Fruit fly (Drosophila melanogaster) ovary, adult (tissue): Measurements from ENCODE around the gene CG15484.

ENCODE experiments used
- CG17801 ChIP-seq: fragments of 200-800 bp; optimal IDR thresholded peaks from 2 replicates; lab custom pipeline; 2019; ENCODE audit warnings: missing biosample characterization, mild to moderate bottlenecking, missing genetic modification characterization, moderate library complexity; ENCODE audit not compliant: partially characterized antibody

The CG15484 gene

DNA sequence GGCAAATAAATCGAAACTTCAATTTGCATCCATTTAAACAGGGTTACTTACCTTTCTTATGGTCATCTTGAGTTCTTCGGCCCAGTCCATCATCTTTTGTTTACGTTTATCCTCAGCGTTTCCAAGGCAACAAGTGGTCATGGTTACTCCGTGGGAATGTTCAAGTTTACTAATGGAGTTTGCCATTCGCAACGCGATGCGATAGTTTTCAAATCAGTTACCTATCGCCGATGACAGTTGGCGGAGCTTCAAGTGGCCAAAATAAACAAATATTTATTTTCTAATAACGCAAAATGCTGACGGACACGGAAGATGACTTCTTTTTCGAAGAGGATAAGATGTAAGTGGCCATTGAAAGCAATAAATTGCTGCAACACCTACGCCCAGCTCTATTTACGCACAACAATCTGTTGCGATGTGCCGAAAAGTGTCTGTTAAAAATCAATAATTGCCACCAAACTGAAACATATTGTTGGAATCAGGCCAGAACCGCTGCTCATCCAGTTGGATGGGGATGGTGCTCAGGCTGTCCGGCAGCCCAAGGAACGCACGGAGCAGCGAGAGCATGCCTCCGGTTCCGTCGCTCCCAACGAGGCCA is 12.6 kb downstream of the CG15484 start, which contains the start of the genes IFT43 and PICK1:
Gene IFT43, minus strand, starts transcription at position 166 of the 598 bp plus-strand sequence.
Gene PICK1, plus strand, starts transcription at position 211 of the 598 bp plus-strand sequence.
- no peak for TF ChIP-seq CG17801

DNA sequence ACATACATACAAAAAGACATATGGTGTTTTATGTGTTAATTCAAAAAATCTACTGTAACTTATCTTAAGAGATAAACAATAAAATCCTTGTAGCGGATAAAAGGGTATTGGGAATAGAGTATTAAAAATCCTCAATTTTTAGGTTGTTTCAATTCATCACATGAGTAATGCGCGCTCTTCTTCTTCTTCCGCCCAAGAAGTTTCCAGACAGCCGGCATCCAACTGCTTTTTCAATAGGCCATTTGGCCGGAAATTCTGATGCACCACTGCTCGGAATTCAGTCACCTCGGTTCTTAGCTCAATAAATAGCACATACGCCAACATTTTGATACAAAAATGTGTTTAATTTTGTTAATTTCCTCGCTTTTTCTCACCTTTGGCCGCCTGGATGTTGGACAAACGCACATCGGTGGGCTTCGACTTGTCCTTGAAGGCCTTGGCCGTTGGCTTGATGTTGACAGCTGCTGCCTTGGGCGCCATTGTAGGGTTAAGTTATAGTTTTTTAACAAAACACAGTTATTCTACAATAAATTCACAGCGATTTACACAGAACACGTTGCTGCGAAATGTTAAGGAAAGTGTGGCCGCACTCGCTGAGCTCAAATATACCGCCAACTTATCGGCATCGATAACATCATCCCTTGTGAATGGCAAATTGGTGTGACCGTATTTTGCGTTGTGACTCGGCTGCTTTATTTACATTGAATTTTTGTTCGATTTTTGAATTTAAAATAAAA is 15.0 kb downstream of the CG15484 start, which contains the start of the genes CCT4 and CG6153:
Gene CCT4, minus strand, starts transcription at position 592 of the 737 bp plus-strand sequence.
Gene CG6153, plus strand, starts transcription at position 651 of the 737 bp plus-strand sequence.
- TF ChIP-seq CG17801 = no peak

DNA sequence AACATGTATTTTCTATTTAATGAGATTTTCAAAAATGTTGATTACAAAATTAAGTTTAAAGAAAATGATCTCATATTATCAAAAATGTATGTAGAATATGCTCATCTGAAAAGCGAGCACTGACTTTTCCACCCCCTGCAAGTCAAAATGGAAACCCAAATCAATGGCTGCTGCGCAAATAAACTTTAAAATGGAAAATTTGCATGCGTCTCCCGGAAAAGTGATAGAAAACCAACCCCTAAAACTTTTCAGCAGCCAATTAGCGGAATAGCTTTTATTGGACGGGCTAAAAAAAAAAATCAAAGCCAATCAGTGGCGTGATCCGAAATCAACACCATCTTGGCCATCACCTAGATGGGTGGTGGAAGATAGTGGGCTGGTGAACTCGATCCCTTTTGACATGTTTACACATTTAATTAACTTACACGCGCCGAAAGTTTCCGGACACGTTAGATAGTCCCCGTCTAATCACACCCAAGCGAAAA is 18.2 kb downstream of the CG15484 start:
- no peak for TF ChIP-seq CG17801

DNA sequence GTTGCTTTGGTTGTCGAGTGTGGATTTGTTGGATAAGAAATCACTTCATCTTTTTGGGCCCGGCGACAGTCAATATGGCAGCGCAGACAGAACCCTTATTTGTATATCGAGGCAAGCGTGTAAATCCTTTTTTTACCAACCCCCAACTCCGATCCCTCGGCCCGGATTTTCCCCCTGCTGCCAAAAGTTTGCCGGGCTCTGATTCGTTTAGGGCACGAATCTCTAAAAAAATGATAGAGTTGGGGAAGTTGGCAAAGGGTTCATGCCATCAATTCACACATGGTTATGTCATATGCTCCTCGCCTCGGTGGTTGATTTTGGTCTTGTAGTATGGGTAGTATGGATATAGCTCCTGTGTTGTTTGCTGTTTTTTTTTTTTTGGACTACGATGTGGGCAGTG is 20.7 kb downstream of the CG15484 start:
- no peak for TF ChIP-seq CG17801

DNA sequence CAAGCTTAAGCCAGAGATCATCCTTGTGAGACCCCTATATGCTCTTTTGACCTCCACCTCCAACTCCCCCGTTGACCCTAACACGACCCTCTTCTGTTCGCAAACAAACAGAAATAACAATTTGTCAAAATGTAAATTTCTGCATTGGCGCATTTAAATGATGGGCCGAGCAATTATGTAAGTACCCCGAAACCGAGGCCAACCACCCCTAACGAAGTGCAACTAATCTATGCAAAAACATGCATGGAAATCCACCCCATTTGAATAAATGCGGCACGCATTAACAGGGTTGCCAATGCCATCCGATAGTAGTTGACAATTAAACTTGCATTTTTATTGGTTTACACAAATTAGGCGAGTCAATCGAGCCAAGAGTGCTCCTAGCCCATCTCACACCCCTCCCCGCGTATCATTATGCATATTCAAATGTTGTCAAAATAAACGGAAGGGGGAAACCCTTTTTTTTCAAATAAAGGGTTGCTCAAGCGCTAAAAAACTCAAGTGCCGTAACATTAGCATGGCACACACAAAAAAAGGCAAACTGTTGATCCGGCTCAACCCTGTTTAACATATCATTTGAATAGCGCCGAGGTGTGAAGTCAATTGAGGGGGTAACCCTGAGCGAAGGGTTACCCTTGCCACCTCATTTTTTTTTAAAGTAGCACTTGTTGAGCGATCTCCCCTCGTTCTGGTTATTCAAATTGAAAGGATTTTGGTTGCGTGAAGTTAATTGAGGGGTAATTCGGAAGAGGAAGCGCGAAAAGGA is 25.7 kb downstream of the CG15484 start:
- TF ChIP-seq CG17801 = no peak

DNA sequence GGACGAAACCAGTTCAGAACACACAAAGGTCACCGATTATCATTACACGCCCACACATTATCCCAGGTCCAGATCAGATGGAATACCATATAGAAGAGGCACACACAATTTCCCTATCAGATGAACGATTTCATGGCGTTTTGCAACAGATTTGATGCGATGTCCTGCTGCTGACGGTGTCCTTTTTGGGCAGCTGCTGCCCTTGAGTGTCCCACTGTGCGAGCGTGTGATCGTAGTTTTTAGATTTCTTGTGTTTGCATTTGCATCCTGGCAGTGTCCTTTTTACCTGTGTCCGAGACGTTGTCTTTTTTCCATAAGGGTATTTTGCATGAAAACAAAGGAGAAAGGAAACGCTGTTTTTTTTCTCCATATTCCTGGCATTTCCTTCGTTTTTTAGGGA is 28.2 kb downstream of the CG15484 start:
- no peak for TF ChIP-seq CG17801

DNA sequence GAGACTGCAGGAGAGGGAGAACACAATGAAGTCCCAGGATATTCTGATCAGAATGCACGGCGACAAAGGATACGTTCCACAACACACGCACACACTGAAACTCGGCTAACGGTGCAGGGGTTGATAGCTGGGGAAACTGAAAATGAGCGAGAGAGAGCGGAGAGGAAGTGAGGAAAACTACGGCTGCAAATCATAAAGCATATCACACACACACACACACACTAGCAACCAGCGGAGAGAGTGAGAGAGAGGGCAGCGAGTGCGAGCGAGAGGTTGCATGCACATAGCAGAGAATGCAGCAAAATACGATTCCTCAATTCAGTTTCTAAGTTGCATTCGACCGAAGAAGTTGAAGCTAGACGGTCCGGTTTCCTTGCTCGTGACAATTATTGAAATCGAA is 29.2 kb downstream of the CG15484 start:
- TF ChIP-seq CG17801 = no peak

DNA sequence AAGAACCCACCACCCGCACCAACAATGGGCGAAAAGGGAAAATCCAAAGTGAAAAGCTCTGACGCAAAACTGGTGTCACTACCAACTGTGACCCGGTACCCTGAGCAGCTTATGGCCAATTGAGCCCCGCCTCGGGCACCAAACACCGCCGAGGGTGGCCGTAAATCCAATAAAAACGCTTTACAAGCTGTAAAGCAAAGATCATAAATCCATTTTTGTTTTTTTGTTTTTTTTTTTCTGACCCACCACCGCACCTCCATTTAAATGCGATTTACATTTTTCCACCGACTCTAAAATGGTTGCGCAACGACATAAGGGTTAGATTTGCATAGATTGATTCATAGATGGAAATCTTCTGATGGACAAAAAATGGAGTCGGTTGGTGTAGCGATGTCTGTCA is 33.1 kb downstream of the CG15484 start:
- no peak for TF ChIP-seq CG17801

DNA sequence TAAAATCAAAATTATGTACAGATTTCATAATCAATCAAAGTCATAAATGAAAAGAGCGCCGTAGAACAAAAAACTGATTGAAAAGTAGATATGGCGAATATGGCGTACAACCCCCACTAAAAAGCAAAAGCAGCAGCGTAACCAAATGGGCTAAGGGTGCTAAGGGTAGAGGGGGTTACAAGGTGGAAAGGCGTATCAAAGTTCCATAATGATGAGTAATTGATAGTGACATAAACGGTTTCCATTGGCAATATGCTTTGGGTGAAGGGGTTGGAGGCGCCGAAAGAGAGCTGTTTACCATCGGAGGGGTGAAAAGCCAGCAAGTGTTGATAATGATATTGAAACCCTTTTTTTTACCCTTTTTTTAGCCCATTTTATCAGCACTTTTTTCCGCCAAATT is 35.2 kb downstream of the CG15484 start:
- no peak for TF ChIP-seq CG17801

DNA sequence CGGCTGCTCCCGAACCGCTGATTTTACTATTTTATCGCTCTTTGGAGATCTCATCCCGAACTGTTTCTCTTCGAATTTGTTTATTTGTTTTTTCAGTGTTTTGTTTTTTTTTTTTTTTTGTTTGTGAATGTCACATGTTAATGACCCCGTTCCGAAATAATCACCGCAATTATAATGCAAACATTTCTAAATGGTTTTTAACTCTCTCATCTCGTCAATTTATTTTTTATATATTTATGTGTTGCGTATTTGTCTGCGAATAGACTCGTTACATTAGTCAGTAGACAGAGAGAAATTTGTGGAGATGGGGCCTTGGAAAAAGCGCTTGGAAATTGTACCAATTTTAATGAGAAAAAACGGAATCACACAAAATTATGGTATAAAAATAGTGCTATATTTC is 37.9 kb downstream of the CG15484 start, which contains the start of gene Nepl7:
Gene Nepl7, minus strand, starts transcription at position 101 of the 400 bp plus-strand sequence.
- no peak for TF ChIP-seq CG17801

DNA sequence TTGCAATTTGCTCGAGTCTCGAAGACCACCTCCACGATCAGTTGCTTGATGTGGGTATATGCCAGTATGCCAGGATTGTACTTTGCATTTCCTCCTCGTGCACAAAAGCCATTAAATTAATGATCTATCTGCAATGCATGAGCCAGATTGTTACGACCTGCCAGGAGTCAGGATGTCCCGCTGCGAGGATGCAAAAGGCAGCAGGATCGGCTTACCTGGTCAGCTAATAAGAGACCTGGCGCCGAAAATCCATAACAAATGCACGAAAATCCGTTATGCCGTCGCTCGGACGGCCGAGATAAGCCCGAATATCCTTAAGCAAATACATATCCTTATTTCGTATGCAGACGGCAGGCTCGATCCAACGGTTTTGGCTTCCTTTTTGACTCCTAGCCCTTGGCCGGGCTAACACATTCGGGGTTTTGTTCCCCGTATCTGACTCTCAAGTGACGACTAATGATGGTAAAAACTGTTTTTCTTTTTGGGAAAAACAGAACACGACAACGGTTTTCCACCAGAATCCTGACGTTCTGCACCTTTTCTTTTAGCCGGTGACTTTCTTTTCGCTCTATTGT is 41.4 kb downstream of the CG15484 start:
- TF ChIP-seq CG17801 = no peak

DNA sequence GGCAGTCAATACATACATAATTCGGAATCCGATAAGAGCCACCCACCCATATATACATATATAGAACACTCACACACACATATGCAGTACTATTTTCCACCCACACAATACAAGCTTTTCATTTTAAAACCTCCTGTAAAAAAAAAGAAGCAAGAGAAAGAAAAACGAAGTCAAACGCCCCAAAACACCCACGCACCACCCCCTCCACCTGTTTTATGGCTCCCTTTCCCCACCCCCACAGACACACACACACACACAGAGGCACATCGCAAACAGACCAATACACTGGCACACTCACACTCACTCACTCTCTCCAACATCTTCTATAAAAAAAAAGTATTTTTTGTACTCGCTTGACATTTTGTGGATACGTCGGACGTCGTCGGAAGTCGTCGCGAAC is 50.2 kb downstream of the CG15484 start:
- no peak for TF ChIP-seq CG17801

DNA sequence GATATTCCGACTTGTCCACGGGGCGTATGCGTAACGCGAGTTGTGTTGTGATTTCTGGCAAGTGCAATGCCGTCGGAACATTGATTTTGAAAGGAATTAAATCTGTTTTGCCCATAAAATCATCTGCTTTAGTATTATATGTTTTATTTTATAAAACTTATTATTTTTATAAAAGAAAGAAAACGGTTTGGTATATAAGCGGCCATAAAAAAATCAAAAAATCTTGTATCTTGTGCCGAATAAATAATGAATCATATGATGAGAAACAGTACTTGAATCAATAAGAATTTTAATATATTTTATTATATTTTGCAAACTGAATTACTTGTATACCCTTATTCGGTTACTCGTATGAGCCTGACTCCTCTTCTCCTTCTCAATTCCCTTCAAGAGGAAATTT is 50.6 kb downstream of the CG15484 start, which contains the start of gene pdm2:
Gene pdm2, plus strand, starts transcription at position 301 of the 400 bp plus-strand sequence.
- TF ChIP-seq CG17801 = no peak
